Fruit fly (Drosophila melanogaster): Measurements from ENCODE around the gene Golgin104.

Gene Golgin104

DNA sequence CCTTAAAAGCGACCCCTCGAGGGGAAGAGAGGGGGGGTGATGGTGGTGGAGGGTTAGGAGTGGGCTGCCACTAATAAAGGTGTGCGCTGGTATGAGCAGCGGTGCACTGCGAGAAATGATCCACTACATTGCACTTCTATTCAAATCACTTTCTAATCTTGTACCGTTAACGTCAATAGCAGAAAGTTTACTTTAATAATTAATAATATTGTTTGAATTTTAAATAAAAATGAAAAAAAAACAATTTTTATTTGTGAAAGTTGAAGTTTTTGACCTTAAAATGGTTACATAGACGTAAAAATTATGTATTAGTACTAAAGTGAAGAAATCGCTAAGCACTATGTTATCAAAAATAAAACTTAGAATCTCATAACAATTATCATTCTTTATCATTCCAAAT is 41.1 kb upstream of the Golgin104 start (continued):
- TF ChIP-seq CkIIα-i1 (GFP tag; IDR thresholded peaks at IDR 0.05): no peak
- peak; percentile 21 for TF ChIP-seq CG30403 (GFP tag; optimal IDR thresholded peaks at IDR 0.05)
- no peak for TF ChIP-seq Atf6 (GFP tag; IDR thresholded peaks at IDR 0.05)
- TF ChIP-seq Sox100B (GFP tag; optimal IDR thresholded peaks at IDR 0.05): peak; percentile 29
- peak in 1 of 2 experiments; percentile 9 for TF ChIP-seq bsh (GFP tag; optimal IDR thresholded peaks at IDR 0.05)
- TF ChIP-seq CG13424 (tag; optimal IDR thresholded peaks at IDR 0.05): no peak
- TF ChIP-seq gro (GFP tag; optimal IDR thresholded peaks at IDR 0.05): no peak
- TF ChIP-seq en (GFP tag; optimal IDR thresholded peaks at IDR 0.05): no peak
- TF ChIP-seq jing (GFP tag; optimal IDR thresholded peaks at IDR 0.05): no peak
- TF ChIP-seq CG4360 (GFP tag; IDR thresholded peaks at IDR 0.05): no peak
- TF ChIP-seq CG17802 (tag; optimal IDR thresholded peaks at IDR 0.05): no peak
- no peak for TF ChIP-seq HmgZ (tag; optimal IDR thresholded peaks at IDR 0.05)
- peak; percentile 33 for TF ChIP-seq CG9437 (GFP tag; optimal IDR thresholded peaks at IDR 0.05)
- TF ChIP-seq HmgD (GFP tag; optimal IDR thresholded peaks at IDR 0.05): no peak
- peak; percentile 9 for TF ChIP-seq CG12659 (GFP tag; optimal IDR thresholded peaks at IDR 0.05)
- TF ChIP-seq zfh1 (GFP tag; IDR thresholded peaks at IDR 0.05): no peak
- no peak for TF ChIP-seq Trl (optimal IDR thresholded peaks at IDR 0.05)
- no peak for TF ChIP-seq Trl (GFP tag; optimal IDR thresholded peaks at IDR 0.05)
- TF ChIP-seq CG18599 (GFP tag; optimal IDR thresholded peaks at IDR 0.05): no peak
- TF ChIP-seq fd102C (GFP tag; optimal IDR thresholded peaks at IDR 0.05): no peak
- TF ChIP-seq Ets97D (GFP tag; optimal IDR thresholded peaks at IDR 0.05): no peak
- no peak for TF ChIP-seq pan (optimal IDR thresholded peaks at IDR 0.05)
- peak in 1 of 2 experiments; percentile 31 for TF ChIP-seq pan (GFP tag; optimal IDR thresholded peaks at IDR 0.05 in 1 of 2, IDR thresholded peaks at IDR 0.05 in 1 of 2)
- TF ChIP-seq Xrp1 (GFP tag; IDR thresholded peaks at IDR 0.05): no peak
- no peak for TF ChIP-seq luna (GFP tag; optimal IDR thresholded peaks at IDR 0.05)
- TF ChIP-seq CG18011 (GFP tag; optimal IDR thresholded peaks at IDR 0.05): no peak
- no peak for TF ChIP-seq CG18476 (GFP tag; optimal IDR thresholded peaks at IDR 0.05)
- TF ChIP-seq trem (tag; optimal IDR thresholded peaks at IDR 0.05): peak; percentile 10
- TF ChIP-seq B-H1 (GFP tag; IDR thresholded peaks at IDR 0.05): no peak
- no peak for TF ChIP-seq run (tag; optimal IDR thresholded peaks at IDR 0.05)
- TF ChIP-seq gfzf (GFP tag; optimal IDR thresholded peaks at IDR 0.05): no peak
- 0 out of 2 replicates have a peak, but pooled peaks have one; percentile 7 for TF ChIP-seq sisA (GFP tag; IDR thresholded peaks at IDR 0.05)
- no peak for TF ChIP-seq ERR (GFP tag; optimal IDR thresholded peaks at IDR 0.05)
- no peak for TF ChIP-seq ac (GFP tag; optimal IDR thresholded peaks at IDR 0.05)
- no peak for TF ChIP-seq hth (optimal IDR thresholded peaks at IDR 0.05)
- no peak for TF ChIP-seq CG1603 (tag; optimal IDR thresholded peaks at IDR 0.05)
- peak; percentile 5 for TF ChIP-seq Blimp-1 (GFP tag; optimal IDR thresholded peaks at IDR 0.05)
- TF ChIP-seq CG13296 (GFP tag; optimal IDR thresholded peaks at IDR 0.05): no peak
- no peak for TF ChIP-seq CG10209 (GFP tag; optimal IDR thresholded peaks at IDR 0.05)
- no peak for TF ChIP-seq aop (GFP tag; IDR thresholded peaks at IDR 0.05)
- no peak for TF ChIP-seq CG6683 (GFP tag; optimal IDR thresholded peaks at IDR 0.05)
- TF ChIP-seq CG9609 (GFP tag; optimal IDR thresholded peaks at IDR 0.05): no peak
- peak; percentile 27; the same call in 1 of the 2 replicates for TF ChIP-seq CG14441 (GFP tag; IDR thresholded peaks at IDR 0.05)
- no peak for TF ChIP-seq CG30431 (GFP tag; optimal IDR thresholded peaks at IDR 0.05)
- 0 out of 2 replicates have a peak, but pooled peaks have one; percentile 24 for TF ChIP-seq lmd (GFP tag; IDR thresholded peaks at IDR 0.05)
- TF ChIP-seq unc-4 (GFP tag; IDR thresholded peaks at IDR 0.05; ENCODE audit: partially characterized antibody): no peak
- TF ChIP-seq CG2712 (tag; optimal IDR thresholded peaks at IDR 0.05): peak; percentile 27
- no peak for TF ChIP-seq tio (GFP tag; optimal IDR thresholded peaks at IDR 0.05)
- peak; percentile 22 for TF ChIP-seq CG7556 (GFP tag; optimal IDR thresholded peaks at IDR 0.05)
- TF ChIP-seq Ptx1 (GFP tag; IDR thresholded peaks at IDR 0.05): 0 out of 2 replicates have a peak, but pooled peaks have one; percentile 22
- TF ChIP-seq nmo (GFP tag; optimal IDR thresholded peaks at IDR 0.05): peak; percentile 32
- no peak for TF ChIP-seq NfI (GFP tag; optimal IDR thresholded peaks at IDR 0.05)
